Worm (Caenorhabditis elegans) whole organism, late embryonic: ENCODE measurements around the gene str-262.

Experiments used
- K09A11.1 ChIP-seq: sonication (generic microtip); optimal IDR thresholded peaks from 2 replicates; lab custom pipeline; 2017; ENCODE audit warnings: antibody characterized with exemption, mild to moderate bottlenecking, missing genetic modification characterization, missing compliant biosample characterization; ENCODE audit not compliant: insufficient read depth
- T23F11.4 ChIP-seq: fragments of 200-800 bp; sonication (Bioruptor generic); optimal IDR thresholded peaks from 2 replicates; lab custom pipeline; 2018; ENCODE audit warnings: mild to moderate bottlenecking, missing genetic modification characterization, missing compliant biosample characterization
- ama-1 ChIP-seq: fragments of 150-350 bp; optimal IDR thresholded peaks from 2 replicates; lab custom pipeline; 2014
- ceh-19 ChIP-seq: fragments of 200-800 bp; sonication (Bioruptor generic); optimal IDR thresholded peaks from 2 replicates; lab custom pipeline; 2018; ENCODE audit warnings: mild to moderate bottlenecking, missing genetic modification characterization, missing compliant biosample characterization
- hlh-6 ChIP-seq: sonication (generic microtip); optimal IDR thresholded peaks from 2 replicates; lab custom pipeline; 2016; ENCODE audit warnings: missing genotype, missing genetic modification characterization, missing compliant biosample characterization
- nfya-1 ChIP-seq: sonication (generic microtip); optimal IDR thresholded peaks from 2 replicates; lab custom pipeline; 2017; ENCODE audit warnings: missing genetic modification characterization, mild to moderate bottlenecking, missing compliant biosample characterization, antibody characterized with exemption, moderate library complexity
- nhr-11 ChIP-seq: fragments of 150-350 bp; optimal IDR thresholded peaks from 2 replicates; lab custom pipeline; 2014; ENCODE audit warnings: missing biosample characterization, missing genetic modification characterization
- pha-2 ChIP-seq: sonication (generic microtip); optimal IDR thresholded peaks from 2 replicates; lab custom pipeline; 2017; ENCODE audit warnings: mild to moderate bottlenecking, missing genetic modification characterization, missing compliant biosample characterization
- pros-1 ChIP-seq: fragments of 150-350 bp; optimal IDR thresholded peaks from 2 replicates; lab custom pipeline; 2014; ENCODE audit warnings: missing biosample characterization, missing genetic modification reagents, missing genetic modification characterization
- ref-2 ChIP-seq: sonication (generic microtip); optimal IDR thresholded peaks from 2 replicates; lab custom pipeline; 2016; ENCODE audit warnings: missing genetic modification characterization, missing compliant biosample characterization
- ttx-3 ChIP-seq: sonication (generic microtip); optimal IDR thresholded peaks from 2 replicates; lab custom pipeline; 2016; ENCODE audit warnings: missing genetic modification reagents, missing genetic modification characterization, missing compliant biosample characterization
- unc-55 ChIP-seq: sonication (generic microtip); optimal IDR thresholded peaks from 2 replicates; lab custom pipeline; 2017; ENCODE audit warnings: missing biosample characterization, missing genetic modification reagents, missing genetic modification characterization

DNA sequence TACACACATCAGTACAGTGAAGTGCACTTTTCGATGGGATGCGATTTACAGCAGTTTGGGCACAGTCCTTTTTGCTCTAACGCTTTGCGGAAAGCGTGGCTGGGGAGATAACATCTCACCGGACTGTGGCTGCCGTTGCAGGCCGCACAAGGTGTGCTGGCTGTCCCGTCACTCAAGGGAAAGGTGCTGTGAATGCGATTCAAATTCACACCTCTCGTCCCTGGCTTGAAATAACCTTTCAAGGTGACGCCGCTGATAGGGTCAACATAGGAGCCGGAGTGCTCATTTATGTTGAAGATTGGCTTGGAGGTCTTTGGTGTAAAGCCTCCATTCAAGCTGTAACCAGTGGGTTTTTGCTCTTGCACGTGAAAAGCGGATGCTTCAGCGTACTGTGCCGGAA lies 41.5 kb upstream of the str-262 start:
- TF ChIP-seq ref-2 (tag; lab: Kevin White, UChicago) (no peak), hlh-6 (tag; lab: Kevin White, UChicago) (no peak), pros-1 (tag; lab: Kevin White, UChicago) (no peak), pha-2 (tag; lab: Kevin White, UChicago) (no peak), T23F11.4 (GFP tag; lab: Kevin White, UChicago) (no peak), unc-55 (no peak), K09A11.1 (tag; lab: Kevin White, UChicago) (no peak), ttx-3 (no peak), ama-1 (lab: Kevin White, UChicago) (no peak), ceh-19 (GFP tag; lab: Kevin White, UChicago) (no peak), nhr-11 (tag; lab: Kevin White, UChicago) (no peak), nfya-1 (no peak)
